Fruit fly (Drosophila melanogaster): ENCODE data around the gene CG14811.

CG14811 gene

DNA sequence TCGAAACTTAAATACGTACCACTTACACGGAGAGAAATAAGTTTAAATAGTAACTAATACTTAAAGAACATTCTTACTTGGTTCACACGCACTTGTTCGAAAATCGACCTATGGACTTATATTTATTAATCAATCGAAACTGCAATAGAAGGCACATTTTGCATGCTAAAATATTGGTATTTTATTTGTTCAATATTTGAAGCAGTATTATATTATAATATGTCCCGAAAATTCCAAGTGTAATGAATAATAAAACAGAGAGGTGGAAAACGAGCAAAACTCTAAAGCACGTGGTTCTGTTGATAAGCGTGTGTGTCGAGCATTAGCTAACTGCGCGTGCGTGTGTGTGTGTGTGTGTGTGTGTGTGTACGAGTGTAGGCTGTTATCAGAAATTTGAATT, 27.7 kb upstream of the CG14811 start (continued):
- TF ChIP-seq CG12299 (tag; optimal IDR thresholded peaks at IDR 0.05): peak; percentile 83
- TF ChIP-seq pan (optimal IDR thresholded peaks at IDR 0.05): no peak
- peak in 1 of 2 experiments; percentile 79 for TF ChIP-seq pan (GFP tag; optimal IDR thresholded peaks at IDR 0.05 in 1 of 2, IDR thresholded peaks at IDR 0.05 in 1 of 2)
- peak; percentile 69 for TF ChIP-seq CG6272 (GFP tag; IDR thresholded peaks at IDR 0.05)
- peak; percentile 12 for TF ChIP-seq pzg (GFP tag; optimal IDR thresholded peaks at IDR 0.05)
- TF ChIP-seq CG15011 (GFP tag; optimal IDR thresholded peaks at IDR 0.05): peak; percentile 82
- TF ChIP-seq jing (GFP tag; optimal IDR thresholded peaks at IDR 0.05): peak; percentile 70
- 0 out of 3 replicates have a peak, but pooled peaks have one; percentile 58 for TF ChIP-seq CG11560 (tag; IDR thresholded peaks at IDR 0.05)
- peak; percentile 66 for TF ChIP-seq crc (GFP tag; optimal IDR thresholded peaks at IDR 0.05)
- TF ChIP-seq CG3163 (GFP tag; optimal IDR thresholded peaks at IDR 0.05): peak; percentile 29
- TF ChIP-seq ara (GFP tag; IDR thresholded peaks at IDR 0.05): peak; percentile 56; the same call in 1 of the 2 replicates
- peak; percentile 53; the same call in 1 of the 3 replicates for TF ChIP-seq H15 (GFP tag; IDR thresholded peaks at IDR 0.05)
- TF ChIP-seq Spps (tag; optimal IDR thresholded peaks at IDR 0.05): peak; percentile 46
- TF ChIP-seq tgo (GFP tag; IDR thresholded peaks at IDR 0.05): peak; percentile 81
- TF ChIP-seq fru (optimal IDR thresholded peaks at IDR 0.05): no peak
- TF ChIP-seq hbn (GFP tag; IDR thresholded peaks at IDR 0.05; ENCODE audit: partially characterized antibody): no peak
- TF ChIP-seq gt (GFP tag; IDR thresholded peaks at IDR 0.05): no peak
- TF ChIP-seq Fer2 (tag; optimal IDR thresholded peaks at IDR 0.05): peak; percentile 87
- peak; percentile 63 for TF ChIP-seq MBD-R2 (GFP tag; IDR thresholded peaks at IDR 0.05)
- TF ChIP-seq scrt (GFP tag; optimal IDR thresholded peaks at IDR 0.05): peak; percentile 90
- TF ChIP-seq mam (GFP tag; optimal IDR thresholded peaks at IDR 0.05): peak; percentile 85
- no peak for TF ChIP-seq sima (GFP tag; optimal IDR thresholded peaks at IDR 0.05)
- TF ChIP-seq fu2 (GFP tag; optimal IDR thresholded peaks at IDR 0.05): peak; percentile 57
- TF ChIP-seq Oli (tag; optimal IDR thresholded peaks at IDR 0.05): peak; percentile 85
- peak; percentile 64 for TF ChIP-seq Hmx (GFP tag; optimal IDR thresholded peaks at IDR 0.05)
- peak; percentile 85 for TF ChIP-seq nau (GFP tag; optimal IDR thresholded peaks at IDR 0.05)
- TF ChIP-seq CG17361 (GFP tag; IDR thresholded peaks at IDR 0.05): peak; percentile 82
- peak; percentile 61 to 68 for TF ChIP-seq chif (GFP tag; optimal IDR thresholded peaks at IDR 0.05)
- TF ChIP-seq usp (GFP tag; optimal IDR thresholded peaks at IDR 0.05): no peak
- TF ChIP-seq vfl (GFP tag; optimal IDR thresholded peaks at IDR 0.05): peak; percentile 77
- TF ChIP-seq lola (GFP tag; optimal IDR thresholded peaks at IDR 0.05): peak in 1 of 3 experiments; percentile 52
- peak; percentile 81 for TF ChIP-seq Vsx1 (GFP tag; optimal IDR thresholded peaks at IDR 0.05)
- 0 out of 3 replicates have a peak, but pooled peaks have one; percentile 43 for TF ChIP-seq CG6175 (GFP tag; IDR thresholded peaks at IDR 0.05)
- peak; percentile 76 for TF ChIP-seq CG9437 (GFP tag; optimal IDR thresholded peaks at IDR 0.05)
- peak; percentile 88 for TF ChIP-seq sd (tag; optimal IDR thresholded peaks at IDR 0.05)
- TF ChIP-seq CG13894 (tag; optimal IDR thresholded peaks at IDR 0.05): peak; percentile 93
- TF ChIP-seq dati (GFP tag; IDR thresholded peaks at IDR 0.05): no peak
- peak; percentile 64 for TF ChIP-seq gsb-n (tag; optimal IDR thresholded peaks at IDR 0.05)
- TF ChIP-seq Drgx (GFP tag; IDR thresholded peaks at IDR 0.05): no peak
- TF ChIP-seq CG31365 (tag; optimal IDR thresholded peaks at IDR 0.05): peak; percentile 76
- TF ChIP-seq CG30431 (GFP tag; optimal IDR thresholded peaks at IDR 0.05): peak; percentile 72
- TF ChIP-seq Asciz (GFP tag; optimal IDR thresholded peaks at IDR 0.05): peak; percentile 70
- TF ChIP-seq CG7271 (tag; optimal IDR thresholded peaks at IDR 0.05): peak; percentile 15
- TF ChIP-seq hb (GFP tag; IDR thresholded peaks at IDR 0.05; ENCODE audit: partially characterized antibody): no peak
- TF ChIP-seq Gsc (GFP tag; IDR thresholded peaks at IDR 0.05): no peak
- TF ChIP-seq insv (GFP tag; optimal IDR thresholded peaks at IDR 0.05): peak in 1 of 2 experiments; percentile 38
- peak; percentile 83 for TF ChIP-seq CG12104 (GFP tag; optimal IDR thresholded peaks at IDR 0.05)
- TF ChIP-seq Bteb2 (GFP tag; optimal IDR thresholded peaks at IDR 0.05): peak; percentile 82
- TF ChIP-seq CG13123 (GFP tag; optimal IDR thresholded peaks at IDR 0.05): peak; percentile 61
- no peak for TF ChIP-seq Lpt (GFP tag; optimal IDR thresholded peaks at IDR 0.05)
- peak; percentile 56 for TF ChIP-seq Antp (GFP tag; optimal IDR thresholded peaks at IDR 0.05)
